Fruit fly (Drosophila melanogaster) Kc167 (cell line): ENCODE measurements around the gene zf30C.

Source experiments
- Sin3A ChIP-seq: fragments of >200 bp; optimal IDR thresholded peaks from 2 replicates; lab custom pipeline; 2018; ENCODE audit warnings: missing external identifiers
- h ChIP-seq: fragments of >200 bp; optimal IDR thresholded peaks from 3 replicates; lab custom pipeline; 2018; ENCODE audit warnings: missing external identifiers

- TF ChIP-seq Sin3A (lab: Kevin White, UChicago) (no peak), h (lab: Kevin White, UChicago) (no peak)
Measured at dm6 chr2L:9749745-9750144, 8.4 kb upstream of the zf30C start, which contains the start of gene Cyp4e3.
